Worm (Caenorhabditis elegans) whole organism, young adult: ENCODE data around the gene pigq-1.

ENCODE experiments used
- B0019.2 ChIP-seq: fragments of 200-800 bp; sonication (Bioruptor generic); conservative IDR thresholded peaks from 2 replicates; pipeline ENCODE4 v1.3.6; 2022; ENCODE audit warnings: missing genetic modification reagents, missing genetic modification characterization, missing compliant biosample characterization
- B0035.1 ChIP-seq: sonication (generic microtip); optimal IDR thresholded peaks from 2 replicates; lab custom pipeline; 2016; ENCODE audit warnings: missing genetic modification characterization, mild to moderate bottlenecking, missing compliant biosample characterization, missing genotype, missing genetic modification reagents
- B0336.3 ChIP-seq: fragments of 200-800 bp; sonication (Bioruptor generic); IDR thresholded peaks from 2 replicates; pipeline ENCODE4 v1.3.6; 2022; ENCODE audit warnings: missing genetic modification characterization, missing compliant biosample characterization
- C17E4.6 ChIP-seq: fragments of 200-800 bp; sonication (Bioruptor generic); IDR thresholded peaks from 2 replicates; pipeline ENCODE4 v1.3.6; 2022; ENCODE audit warnings: missing genetic modification reagents, missing genetic modification characterization, missing compliant biosample characterization
- D2030.7 ChIP-seq: fragments of 200-800 bp; sonication (Bioruptor generic); IDR thresholded peaks from 2 replicates; pipeline ENCODE4 v1.3.6; 2022; ENCODE audit warnings: missing genetic modification reagents, missing genetic modification characterization, missing compliant biosample characterization
- F10E7.11 ChIP-seq: sonication (generic microtip); optimal IDR thresholded peaks from 2 replicates; lab custom pipeline; 2017; ENCODE audit warnings: mild to moderate bottlenecking, missing genetic modification characterization, moderate library complexity, missing compliant biosample characterization
- F22D6.2 ChIP-seq: sonication (generic microtip); optimal IDR thresholded peaks from 2 replicates; lab custom pipeline; 2016; ENCODE audit warnings: mild to moderate bottlenecking, missing genetic modification characterization, missing compliant biosample characterization
- F23B12.7 ChIP-seq: sonication (generic microtip); optimal IDR thresholded peaks from 2 replicates; lab custom pipeline; 2017; ENCODE audit warnings: missing genetic modification characterization, mild to moderate bottlenecking, missing compliant biosample characterization, antibody characterized with exemption, moderate library complexity; ENCODE audit not compliant: insufficient read depth
- F33H1.4 ChIP-seq: fragments of 200-800 bp; sonication (Bioruptor generic); IDR thresholded peaks from 2 replicates; pipeline ENCODE4 v1.3.6; 2022; ENCODE audit warnings: missing genetic modification reagents, missing genetic modification characterization, missing compliant biosample characterization
- F49E8.2 ChIP-seq: sonication (generic microtip); optimal IDR thresholded peaks from 3 replicates; lab custom pipeline; 2017; ENCODE audit warnings: missing genetic modification characterization, mild to moderate bottlenecking, missing compliant biosample characterization, antibody characterized with exemption, moderate library complexity; ENCODE audit not compliant: insufficient read depth
- F57A8.1 ChIP-seq: fragments of 200-800 bp; sonication (Bioruptor generic); optimal IDR thresholded peaks from 2 replicates; lab custom pipeline; 2018; ENCODE audit warnings: mild to moderate bottlenecking, missing genetic modification characterization, moderate library complexity, missing compliant biosample characterization
- F57C9.4 ChIP-seq: sonication (generic microtip); optimal IDR thresholded peaks from 2 replicates; lab custom pipeline; 2017; ENCODE audit warnings: mild to moderate bottlenecking, missing genetic modification characterization, missing compliant biosample characterization
- T26A5.8 ChIP-seq: sonication (generic microtip); optimal IDR thresholded peaks from 2 replicates; lab custom pipeline; 2016; ENCODE audit warnings: missing genetic modification characterization, missing compliant biosample characterization
- Y53G8AR.9 ChIP-seq: fragments of 200-800 bp; sonication (Bioruptor generic); conservative IDR thresholded peaks from 2 replicates; pipeline ENCODE4 v1.3.6; 2022; ENCODE audit warnings: missing genetic modification reagents, missing genetic modification characterization, missing compliant biosample characterization
- ZK185.1 ChIP-seq: sonication (generic microtip); optimal IDR thresholded peaks from 2 replicates; lab custom pipeline; 2016; ENCODE audit warnings: mild to moderate bottlenecking, missing genetic modification characterization, missing compliant biosample characterization; ENCODE audit not compliant: poor library complexity, severe bottlenecking
- ama-1 ChIP-seq, 3 experiments: fragments of 150-350 bp in 1 of 3; sonication (generic microtip) in 2 of 3; optimal IDR thresholded peaks; 2 replicates each; lab custom pipeline; 2014 to 2018; ENCODE audit warnings: missing biosample characterization in 2 of 3, missing genetic modification characterization in 2 of 3, missing genetic modification reagents in 2 of 3
- athp-1 ChIP-seq: sonication (generic microtip); optimal IDR thresholded peaks from 2 replicates; lab custom pipeline; 2017; ENCODE audit warnings: mild to moderate bottlenecking, missing genetic modification characterization, missing compliant biosample characterization
- attf-6 ChIP-seq: fragments of 200-800 bp; sonication (Bioruptor generic); IDR thresholded peaks from 2 replicates; pipeline ENCODE4 v1.3.6; 2022; ENCODE audit warnings: missing genetic modification reagents, missing genetic modification characterization, missing compliant biosample characterization
- ccch-3 ChIP-seq: fragments of 200-800 bp; sonication (Bioruptor generic); optimal IDR thresholded peaks from 2 replicates; lab custom pipeline; 2018; ENCODE audit warnings: mild to moderate bottlenecking, missing genetic modification characterization, missing compliant biosample characterization
- cebp-1 ChIP-seq, 2 experiments: fragments of 200-800 bp in 1 of 2; sonication (Bioruptor generic) in 1 of 2; sonication (generic microtip) in 1 of 2; IDR thresholded peaks in 1 of 2; optimal IDR thresholded peaks in 1 of 2; 2 replicates each; pipeline versions ENCODE4 v1.3.6 to Lab custom; 2017 to 2022; ENCODE audit warnings: missing compliant biosample characterization in 2 of 2, missing genetic modification characterization in 2 of 2, mild to moderate bottlenecking in 1 of 2, missing genetic modification reagents in 1 of 2, moderate library complexity in 1 of 2
- ceh-100 ChIP-seq: fragments of 200-800 bp; sonication (Bioruptor generic); IDR thresholded peaks from 2 replicates; pipeline ENCODE4 v1.3.6; 2022; ENCODE audit warnings: missing genetic modification reagents, missing genetic modification characterization, missing compliant biosample characterization
- ceh-40 ChIP-seq: fragments of 200-800 bp; sonication (Bioruptor generic); IDR thresholded peaks from 2 replicates; pipeline ENCODE4 v1.3.6; 2022; ENCODE audit warnings: missing genetic modification characterization, missing compliant biosample characterization
- ceh-79 ChIP-seq: sonication (generic microtip); optimal IDR thresholded peaks from 2 replicates; lab custom pipeline; 2017; ENCODE audit warnings: mild to moderate bottlenecking, missing genetic modification characterization, missing compliant biosample characterization
- ceh-91 ChIP-seq: fragments of 200-800 bp; sonication (Bioruptor generic); IDR thresholded peaks from 2 replicates; pipeline ENCODE4 v1.3.6; 2022; ENCODE audit warnings: missing genetic modification reagents, missing genetic modification characterization, missing compliant biosample characterization
- ekl-4 ChIP-seq: fragments of 200-800 bp; sonication (Bioruptor generic); IDR thresholded peaks from 2 replicates; pipeline ENCODE4 v1.3.6; 2022; ENCODE audit warnings: missing genetic modification reagents, missing genetic modification characterization, missing compliant biosample characterization
- fkh-3 ChIP-seq: sonication (generic microtip); optimal IDR thresholded peaks from 2 replicates; lab custom pipeline; 2016; ENCODE audit warnings: mild to moderate bottlenecking, missing genetic modification characterization, missing compliant biosample characterization
- hrde-1 ChIP-seq: sonication (generic microtip); optimal IDR thresholded peaks from 2 replicates; lab custom pipeline; 2016; ENCODE audit warnings: missing genetic modification characterization, mild to moderate bottlenecking, missing compliant biosample characterization, moderate library complexity, missing genotype, missing genetic modification reagents, borderline replicate concordance
- hsf-1 ChIP-seq: fragments of 200-800 bp; sonication (Bioruptor generic); IDR thresholded peaks from 2 replicates; pipeline ENCODE4 v1.3.6; 2022; ENCODE audit warnings: missing genetic modification reagents, missing genetic modification characterization, missing compliant biosample characterization
- lin-54 ChIP-seq: fragments of 200-800 bp; sonication (Bioruptor generic); optimal IDR thresholded peaks from 2 replicates; lab custom pipeline; 2018; ENCODE audit warnings: mild to moderate bottlenecking, missing genetic modification characterization, missing compliant biosample characterization
- lsl-1 ChIP-seq: fragments of 200-800 bp; sonication (Bioruptor generic); optimal IDR thresholded peaks from 2 replicates; lab custom pipeline; 2018; ENCODE audit warnings: mild to moderate bottlenecking, missing genetic modification characterization, moderate library complexity, missing compliant biosample characterization
- madf-6 ChIP-seq: fragments of 200-800 bp; sonication (Bioruptor generic); IDR thresholded peaks from 2 replicates; pipeline ENCODE4 v1.3.6; 2022; ENCODE audit warnings: missing genetic modification reagents, missing genetic modification characterization, missing compliant biosample characterization
- mel-28 ChIP-seq: sonication (generic microtip); optimal IDR thresholded peaks from 2 replicates; lab custom pipeline; 2016; ENCODE audit warnings: borderline replicate concordance, mild to moderate bottlenecking, missing genetic modification characterization, missing compliant biosample characterization
- mxl-1 ChIP-seq: sonication (generic microtip); optimal IDR thresholded peaks from 2 replicates; lab custom pipeline; 2016; ENCODE audit warnings: missing genetic modification characterization, missing compliant biosample characterization
- nfya-2 ChIP-seq: fragments of 200-800 bp; sonication (Bioruptor generic); IDR thresholded peaks from 2 replicates; pipeline ENCODE4 v1.3.6; 2022; ENCODE audit warnings: missing genetic modification reagents, missing genetic modification characterization, missing compliant biosample characterization
- nhr-80 ChIP-seq: sonication (generic microtip); optimal IDR thresholded peaks from 2 replicates; lab custom pipeline; 2016; ENCODE audit warnings: missing genetic modification characterization, missing compliant biosample characterization
- pha-4 ChIP-seq: fragments of 150-350 bp; sonication (generic microtip); optimal IDR thresholded peaks from 2 replicates; lab custom pipeline; 2014; ENCODE audit warnings: missing biosample characterization, missing genetic modification reagents, missing genetic modification characterization
- rec-8 ChIP-seq, 2 experiments: sonication (generic microtip); optimal IDR thresholded peaks; 2 replicates each; lab custom pipeline; 2016; ENCODE audit warnings: mild to moderate bottlenecking in 2 of 2, missing genetic modification characterization in 2 of 2, missing genetic modification reagents in 2 of 2, missing genotype in 2 of 2, missing biosample characterization in 1 of 2, missing compliant biosample characterization in 1 of 2, moderate library complexity in 1 of 2
- snpc-1.3 ChIP-seq: sonication (generic microtip); optimal IDR thresholded peaks from 2 replicates; lab custom pipeline; 2017; ENCODE audit warnings: missing genetic modification characterization, mild to moderate bottlenecking, missing compliant biosample characterization, antibody characterized with exemption, moderate library complexity, missing genotype, missing genetic modification reagents; ENCODE audit not compliant: insufficient read depth
- snpc-4 ChIP-seq, 5 experiments: fragments of 150-350 bp in 1 of 5; sonication (generic microtip) in 4 of 5; optimal IDR thresholded peaks; 2 replicates each; lab custom pipeline; 2014 to 2018; ENCODE audit warnings: missing genetic modification characterization in 5 of 5, missing biosample characterization in 3 of 5, antibody characterized with exemption in 2 of 5, mild to moderate bottlenecking in 2 of 5, missing compliant biosample characterization in 2 of 5, missing genotype in 2 of 5, moderate library complexity in 2 of 5, missing genetic modification reagents in 1 of 5
- somi-1 ChIP-seq: fragments of 200-800 bp; sonication (Bioruptor generic); optimal IDR thresholded peaks from 2 replicates; lab custom pipeline; 2018; ENCODE audit warnings: mild to moderate bottlenecking, missing genetic modification characterization, missing compliant biosample characterization
- sptf-2 ChIP-seq: fragments of 200-800 bp; sonication (Bioruptor generic); optimal IDR thresholded peaks from 2 replicates; lab custom pipeline; 2018; ENCODE audit warnings: mild to moderate bottlenecking, missing genetic modification characterization, missing compliant biosample characterization
- tlf-1 ChIP-seq: fragments of 200-800 bp; sonication (Bioruptor generic); optimal IDR thresholded peaks from 2 replicates; lab custom pipeline; 2018; ENCODE audit warnings: mild to moderate bottlenecking, missing genetic modification characterization, missing compliant biosample characterization
- unc-130 ChIP-seq: sonication (generic microtip); optimal IDR thresholded peaks from 2 replicates; lab custom pipeline; 2016; ENCODE audit warnings: missing genetic modification reagents, missing genetic modification characterization, missing compliant biosample characterization
- xnd-1 ChIP-seq: sonication (generic microtip); optimal IDR thresholded peaks from 2 replicates; lab custom pipeline; 2016; ENCODE audit warnings: missing genotype, missing genetic modification reagents, missing genetic modification characterization, missing compliant biosample characterization
- ztf-26 ChIP-seq: sonication (generic microtip); optimal IDR thresholded peaks from 2 replicates; lab custom pipeline; 2017; ENCODE audit warnings: missing genetic modification characterization, missing compliant biosample characterization

pigq-1 gene

ce11 chrIV:11145929-11146339 lies 1.1 kb downstream of the pigq-1 start (continued):
- TF ChIP-seq lin-54 (GFP tag; lab: Kevin White, UChicago) (peak; percentile 46), mel-28 (tag; lab: Kevin White, UChicago) (no peak), somi-1 (no peak), ekl-4 (GFP tag; lab: Robert Waterston, UW) (peak; percentile 72), nhr-80 (tag; lab: Kevin White, UChicago) (no peak), B0336.3 (GFP tag; lab: Robert Waterston, UW) (peak; percentile 53; the same call in 1 of the 2 replicates), B0035.1 (tag; lab: Kevin White, UChicago) (peak; percentile 61), Y53G8AR.9 (GFP tag; lab: Robert Waterston, UW) (no peak; the same call in 1 of the 2 replicates), ztf-26 (tag; lab: Kevin White, UChicago) (peak; percentile 2), B0019.2 (no peak), hsf-1 (peak; percentile 74), lsl-1 (GFP tag; lab: Kevin White, UChicago) (peak; percentile 37), mxl-1 (tag; lab: Kevin White, UChicago) (peak; percentile 72), ceh-79 (peak; percentile 57), madf-6 (GFP tag; lab: Robert Waterston, UW) (peak; percentile 67), rec-8 (tag; optimal IDR thresholded peaks at IDR 0.05; lab: Kevin White, UChicago) (peak in 1 of 2 experiments; percentile 53), F57A8.1 (no peak), athp-1 (tag; lab: Kevin White, UChicago) (peak; percentile 61), tlf-1 (GFP tag; lab: Kevin White, UChicago) (peak; percentile 76), xnd-1 (tag; lab: Kevin White, UChicago) (peak; percentile 53), hrde-1 (tag; lab: Kevin White, UChicago) (peak; percentile 89), snpc-4 (GFP tag; optimal IDR thresholded peaks at IDR 0.05; lab: Kevin White, UChicago) (peak; percentile 54), snpc-4 (tag; optimal IDR thresholded peaks at IDR 0.05; lab: Kevin White, UChicago) (peak in 2 of 4 experiments; percentile 37 to 45), F57C9.4 (tag; lab: Kevin White, UChicago) (peak; percentile 76), D2030.7 (GFP tag; lab: Robert Waterston, UW) (peak; percentile 33; the same call in 1 of the 2 replicates), unc-130 (GFP tag; lab: Kevin White, UChicago) (peak; percentile 83), nfya-2 (GFP tag; lab: Robert Waterston, UW) (peak; percentile 73; the same call in 1 of the 2 replicates), attf-6 (GFP tag; lab: Robert Waterston, UW) (peak; percentile 78; the same call in 1 of the 2 replicates), ccch-3 (GFP tag; lab: Kevin White, UChicago) (no peak), sptf-2 (no peak), ZK185.1 (tag; lab: Kevin White, UChicago) (no peak), F22D6.2 (tag; lab: Kevin White, UChicago) (no peak), F33H1.4 (peak; percentile 32), ceh-100 (GFP tag; lab: Robert Waterston, UW) (peak; percentile 20; the same call in 1 of the 2 replicates), fkh-3 (peak; percentile 57), pha-4 (tag; lab: Kevin White, UChicago) (no peak), ama-1 (optimal IDR thresholded peaks at IDR 0.05; lab: Kevin White, UChicago) (no peak), ama-1 (GFP tag; optimal IDR thresholded peaks at IDR 0.05; lab: Kevin White, UChicago) (peak in 1 of 2 experiments; percentile 63), ceh-91 (GFP tag; lab: Robert Waterston, UW) (no peak), cebp-1 (GFP tag; IDR thresholded peaks at IDR 0.05; lab: Robert Waterston, UW) (no peak), cebp-1 (tag; optimal IDR thresholded peaks at IDR 0.05; lab: Kevin White, UChicago) (peak; percentile 28), F23B12.7 (tag; lab: Kevin White, UChicago) (no peak), T26A5.8 (peak; percentile 59), C17E4.6 (GFP tag; lab: Robert Waterston, UW) (no peak), snpc-1.3 (tag; lab: Kevin White, UChicago) (peak; percentile 26), F10E7.11 (tag; lab: Kevin White, UChicago) (peak; percentile 91), ceh-40 (GFP tag; lab: Robert Waterston, UW) (0 out of 2 replicates have a peak, but pooled peaks have one; percentile 14), F49E8.2 (tag; lab: Kevin White, UChicago) (peak; percentile 94)
